Fruit fly (Drosophila melanogaster) S2 (cell line): ENCODE results near the gene mRpL46.

Source experiments
- CG8478 ChIP-seq: fragments of >200 bp; optimal IDR thresholded peaks from 2 replicates; lab custom pipeline; 2018
- CTCF ChIP-seq, 2 experiments: fragments of >200 bp; optimal IDR thresholded peaks; 2 replicates each; lab custom pipeline; 2018

dm6 chr3L:1808631-1809030, 31.4 kb downstream of the mRpL46 start:
- TF ChIP-seq CTCF (optimal IDR thresholded peaks at IDR 0.05; lab: Kevin White, UChicago) (no peak), CG8478 (lab: Kevin White, UChicago) (no peak)
